Worm (Caenorhabditis elegans) whole organism, L2 larva: Measurements from ENCODE around the gene C23H3.2.

Source experiments
- C34F6.9 ChIP-seq: fragments of 150-350 bp; optimal IDR thresholded peaks from 2 replicates; lab custom pipeline; 2014; ENCODE audit warnings: missing biosample characterization, missing genetic modification characterization
- F13H6.1 ChIP-seq: sonication (generic microtip); optimal IDR thresholded peaks from 2 replicates; lab custom pipeline; 2016; ENCODE audit warnings: missing genetic modification characterization, missing compliant biosample characterization
- R02D3.7 ChIP-seq: fragments of 150-350 bp; optimal IDR thresholded peaks from 2 replicates; lab custom pipeline; 2014; ENCODE audit warnings: missing biosample characterization, missing genetic modification characterization
- Y55F3AM.14 ChIP-seq: fragments of 200-800 bp; sonication (Bioruptor generic); optimal IDR thresholded peaks from 2 replicates; lab custom pipeline; 2018; ENCODE audit warnings: mild to moderate bottlenecking, missing genetic modification characterization, missing compliant biosample characterization
- ZK546.5 ChIP-seq: sonication (generic microtip); optimal IDR thresholded peaks from 2 replicates; lab custom pipeline; 2017; ENCODE audit warnings: missing biosample characterization, missing genetic modification characterization
- alr-1 ChIP-seq: fragments of 150-350 bp; optimal IDR thresholded peaks from 2 replicates; lab custom pipeline; 2014; ENCODE audit warnings: missing biosample characterization, missing genetic modification characterization
- ama-1 ChIP-seq: fragments of 150-350 bp; optimal IDR thresholded peaks from 2 replicates; lab custom pipeline; 2018; ENCODE audit warnings: inconsistent platforms
- blmp-1 ChIP-seq: sonication (generic microtip); optimal IDR thresholded peaks from 2 replicates; lab custom pipeline; 2017; ENCODE audit warnings: missing genetic modification characterization, mild to moderate bottlenecking, missing compliant biosample characterization, antibody characterized with exemption, moderate library complexity; ENCODE audit not compliant: insufficient read depth
- ceh-82 ChIP-seq: fragments of 150-350 bp; optimal IDR thresholded peaks from 2 replicates; lab custom pipeline; 2014; ENCODE audit warnings: missing biosample characterization, missing genetic modification characterization
- crh-2 ChIP-seq: sonication (generic microtip); optimal IDR thresholded peaks from 2 replicates; lab custom pipeline; 2017; ENCODE audit warnings: missing biosample characterization, missing genetic modification characterization
- egl-27 ChIP-seq: sonication (generic microtip); optimal IDR thresholded peaks from 3 replicates; lab custom pipeline; 2017; ENCODE audit warnings: missing biosample characterization, missing genetic modification reagents, missing genetic modification characterization
- elt-1 ChIP-seq: fragments of 150-350 bp; optimal IDR thresholded peaks from 2 replicates; lab custom pipeline; 2014; ENCODE audit warnings: missing biosample characterization, missing genetic modification characterization
- gmeb-1 ChIP-seq: fragments of 150-350 bp; optimal IDR thresholded peaks from 2 replicates; lab custom pipeline; 2014; ENCODE audit warnings: missing biosample characterization, missing genetic modification characterization
- lin-13 ChIP-seq: fragments of 150-350 bp; optimal IDR thresholded peaks from 2 replicates; lab custom pipeline; 2014; ENCODE audit warnings: missing biosample characterization, missing genetic modification reagents, missing genetic modification characterization
- lin-39 ChIP-seq: fragments of 150-350 bp; optimal IDR thresholded peaks from 2 replicates; lab custom pipeline; 2014; ENCODE audit warnings: missing biosample characterization, missing genetic modification reagents, missing genetic modification characterization
- lsy-2 ChIP-seq, 2 experiments: fragments of 150-350 bp in 1 of 2; sonication (generic microtip) in 1 of 2; optimal IDR thresholded peaks; 2 replicates each; lab custom pipeline; 2014 to 2017; ENCODE audit warnings: missing biosample characterization in 2 of 2, missing genetic modification characterization in 2 of 2
- mab-5 ChIP-seq: fragments of 150-350 bp; optimal IDR thresholded peaks from 2 replicates; lab custom pipeline; 2014; ENCODE audit warnings: missing biosample characterization, missing genetic modification characterization
- mdl-1 ChIP-seq, 2 experiments: fragments of 150-350 bp in 1 of 2; sonication (generic microtip) in 1 of 2; optimal IDR thresholded peaks; 2 replicates each; lab custom pipeline; 2017; ENCODE audit warnings: missing biosample characterization in 2 of 2, missing genetic modification characterization in 2 of 2
- nhr-10 ChIP-seq: sonication (generic microtip); optimal IDR thresholded peaks from 2 replicates; lab custom pipeline; 2017; ENCODE audit warnings: missing biosample characterization, missing genetic modification characterization
- nhr-12 ChIP-seq: fragments of 150-350 bp; optimal IDR thresholded peaks from 2 replicates; lab custom pipeline; 2014; ENCODE audit warnings: missing biosample characterization, missing genetic modification characterization
- nhr-129 ChIP-seq: fragments of 150-350 bp; optimal IDR thresholded peaks from 2 replicates; lab custom pipeline; 2014; ENCODE audit warnings: missing biosample characterization, missing genetic modification characterization
- nhr-21 ChIP-seq: fragments of 150-350 bp; optimal IDR thresholded peaks from 2 replicates; lab custom pipeline; 2014; ENCODE audit warnings: missing biosample characterization, missing genetic modification characterization
- nhr-23 ChIP-seq: fragments of 150-350 bp; optimal IDR thresholded peaks from 2 replicates; lab custom pipeline; 2014; ENCODE audit warnings: missing biosample characterization, missing genetic modification reagents, missing genetic modification characterization
- nhr-237 ChIP-seq: fragments of 150-350 bp; optimal IDR thresholded peaks from 2 replicates; lab custom pipeline; 2014; ENCODE audit warnings: missing biosample characterization, missing genetic modification characterization
- nhr-25 ChIP-seq: fragments of 150-350 bp; sonication (generic microtip); optimal IDR thresholded peaks from 3 replicates; lab custom pipeline; 2014; ENCODE audit warnings: missing biosample characterization, missing genetic modification characterization
- nhr-6 ChIP-seq: fragments of 150-350 bp; optimal IDR thresholded peaks from 2 replicates; lab custom pipeline; 2014; ENCODE audit warnings: missing biosample characterization, missing genetic modification characterization
- nhr-77 ChIP-seq: fragments of 150-350 bp; optimal IDR thresholded peaks from 2 replicates; lab custom pipeline; 2014; ENCODE audit warnings: missing biosample characterization, missing genetic modification characterization
- peb-1 ChIP-seq: fragments of 150-350 bp; optimal IDR thresholded peaks from 2 replicates; lab custom pipeline; 2014; ENCODE audit warnings: missing biosample characterization, missing genetic modification characterization
- sem-4 ChIP-seq: fragments of 150-350 bp; optimal IDR thresholded peaks from 2 replicates; lab custom pipeline; 2014; ENCODE audit warnings: missing biosample characterization, missing genetic modification reagents, missing genetic modification characterization
- skn-1 ChIP-seq: sonication (generic microtip); optimal IDR thresholded peaks from 2 replicates; lab custom pipeline; 2017; ENCODE audit warnings: missing biosample characterization, missing genetic modification characterization
- sma-3 ChIP-seq: sonication (generic microtip); optimal IDR thresholded peaks from 2 replicates; lab custom pipeline; 2016; ENCODE audit warnings: missing genetic modification reagents, missing genetic modification characterization, missing compliant biosample characterization
- sma-9 ChIP-seq, 2 experiments: fragments of 150-350 bp in 1 of 2; sonication (generic microtip) in 1 of 2; optimal IDR thresholded peaks; 2 replicates each; lab custom pipeline; 2014 to 2016; ENCODE audit warnings: missing genetic modification characterization in 2 of 2, mild to moderate bottlenecking in 1 of 2, missing biosample characterization in 1 of 2, missing compliant biosample characterization in 1 of 2, missing genetic modification reagents in 1 of 2, moderate library complexity in 1 of 2
- snpc-4 ChIP-seq: fragments of 150-350 bp; optimal IDR thresholded peaks from 2 replicates; lab custom pipeline; 2014; ENCODE audit warnings: missing biosample characterization, missing genetic modification characterization
- unc-39 ChIP-seq: fragments of 150-350 bp; optimal IDR thresholded peaks from 2 replicates; lab custom pipeline; 2014; ENCODE audit warnings: missing biosample characterization, missing genetic modification characterization
- unc-55 ChIP-seq: fragments of 150-350 bp; sonication (generic microtip); optimal IDR thresholded peaks from 3 replicates; lab custom pipeline; 2014; ENCODE audit warnings: missing biosample characterization, missing genetic modification reagents, missing genetic modification characterization
- unc-62 ChIP-seq: fragments of 150-350 bp; optimal IDR thresholded peaks from 2 replicates; lab custom pipeline; 2014; ENCODE audit warnings: missing biosample characterization, missing genetic modification reagents, missing genetic modification characterization
- zag-1 ChIP-seq: fragments of 150-350 bp; optimal IDR thresholded peaks from 2 replicates; lab custom pipeline; 2014; ENCODE audit warnings: missing biosample characterization, missing genetic modification characterization
- ztf-1 ChIP-seq: fragments of 200-800 bp; sonication (Bioruptor generic); conservative IDR thresholded peaks from 2 replicates; pipeline ENCODE4 v1.3.6; 2022; ENCODE audit warnings: missing genetic modification characterization, missing compliant biosample characterization
- ztf-11 ChIP-seq: sonication (generic microtip); optimal IDR thresholded peaks from 2 replicates; lab custom pipeline; 2017; ENCODE audit warnings: missing biosample characterization, missing genetic modification characterization
- ztf-4 ChIP-seq: fragments of 150-350 bp; optimal IDR thresholded peaks from 2 replicates; lab custom pipeline; 2014; ENCODE audit warnings: missing biosample characterization, missing genetic modification characterization

Gene C23H3.2

ce11 chrII:79166-79565 is 18.1 kb downstream of the C23H3.2 start, which contains the start of gene C23H3.9:
Gene C23H3.9, minus strand, starts transcription at chrII:79266.
- TF ChIP-seq F13H6.1 (tag; lab: Kevin White, UChicago), result no peak
- no peak for TF ChIP-seq mdl-1 (tag; optimal IDR thresholded peaks at IDR 0.05; lab: Kevin White, UChicago)
- TF ChIP-seq Y55F3AM.14 (GFP tag; lab: Kevin White, UChicago), result no peak
- no peak for TF ChIP-seq unc-39
- TF ChIP-seq lin-13 (GFP tag; lab: Kevin White, UChicago), result no peak
- TF ChIP-seq unc-55 (GFP tag; lab: Kevin White, UChicago), result no peak
- no peak for TF ChIP-seq skn-1 (tag; lab: Kevin White, UChicago)
- no peak for TF ChIP-seq nhr-77 (tag; lab: Kevin White, UChicago)
- TF ChIP-seq crh-2 (tag; lab: Kevin White, UChicago), result no peak
- no peak for TF ChIP-seq lin-39 (tag; lab: Kevin White, UChicago)
- TF ChIP-seq sma-3 (GFP tag; lab: Kevin White, UChicago), result no peak
- TF ChIP-seq ZK546.5 (tag; lab: Kevin White, UChicago), result no peak
- TF ChIP-seq nhr-129, result no peak
- no peak for TF ChIP-seq alr-1 (tag; lab: Kevin White, UChicago)
- TF ChIP-seq lsy-2 (tag; optimal IDR thresholded peaks at IDR 0.05; lab: Kevin White, UChicago), result no peak
- TF ChIP-seq ceh-82 (tag; lab: Kevin White, UChicago), result no peak
- TF ChIP-seq mab-5 (tag; lab: Kevin White, UChicago), result no peak
- TF ChIP-seq, all 48 proteins: peak for 0

- TF ChIP-seq lsy-2 (tag; optimal IDR thresholded peaks at IDR 0.05; lab: Kevin White, UChicago) (no peak), R02D3.7 (tag; lab: Kevin White, UChicago) (no peak), ztf-4 (tag; lab: Kevin White, UChicago) (no peak), sma-3 (GFP tag; lab: Kevin White, UChicago) (no peak), egl-27 (tag; lab: Kevin White, UChicago) (no peak), mab-5 (tag; lab: Kevin White, UChicago) (no peak), unc-62 (no peak), snpc-4 (tag; lab: Kevin White, UChicago) (no peak), nhr-23 (tag; lab: Kevin White, UChicago) (no peak), nhr-10 (tag; lab: Kevin White, UChicago) (no peak), mdl-1 (tag; optimal IDR thresholded peaks at IDR 0.05; lab: Kevin White, UChicago) (no peak), nhr-12 (no peak), lin-13 (GFP tag; lab: Kevin White, UChicago) (no peak), C34F6.9 (tag; lab: Kevin White, UChicago) (no peak), elt-1 (tag; lab: Kevin White, UChicago) (no peak), nhr-237 (no peak), blmp-1 (tag; lab: Kevin White, UChicago) (no peak)
- TF ChIP-seq, all 48 proteins: peak for 0
These were observed 23.0 kb downstream of the C23H3.2 start, which contains the start of gene C50D2.6 for ce11 chrII:84134-84533. Gene C50D2.6, plus strand, starts transcription at chrII:84434.

- TF ChIP-seq ama-1 (lab: Kevin White, UChicago), result no peak
- TF ChIP-seq nhr-77 (tag; lab: Kevin White, UChicago), result no peak
- TF ChIP-seq sma-9 (GFP tag; optimal IDR thresholded peaks at IDR 0.05; lab: Kevin White, UChicago), result no peak
- no peak for TF ChIP-seq sma-9 (tag; optimal IDR thresholded peaks at IDR 0.05; lab: Kevin White, UChicago)
- no peak for TF ChIP-seq unc-39
- TF ChIP-seq nhr-21 (tag; lab: Kevin White, UChicago), result no peak
- no peak for TF ChIP-seq nhr-129
- TF ChIP-seq ztf-11 (tag; lab: Kevin White, UChicago), result no peak
- no peak for TF ChIP-seq lsy-2 (tag; optimal IDR thresholded peaks at IDR 0.05; lab: Kevin White, UChicago)
- no peak for TF ChIP-seq nhr-12
- TF ChIP-seq gmeb-1 (tag; lab: Kevin White, UChicago), result no peak
- TF ChIP-seq zag-1, result no peak
- TF ChIP-seq unc-62, result no peak
- TF ChIP-seq nhr-6 (tag; lab: Kevin White, UChicago), result no peak
- TF ChIP-seq sem-4 (tag; lab: Kevin White, UChicago), result no peak
- no peak for TF ChIP-seq peb-1 (tag; lab: Kevin White, UChicago)
- TF ChIP-seq ztf-1 (GFP tag; lab: Robert Waterston, UW), result no peak
- TF ChIP-seq nhr-25 (tag; lab: Kevin White, UChicago), result no peak
These were observed 25.7 kb downstream of the C23H3.2 start for ce11 chrII:86794-87193.
